Worm (Caenorhabditis elegans) whole organism, L4/young adult: ENCODE results near the gene C25D7.15.

ENCODE experiments used
- W03F9.2 ChIP-seq: fragments of 150-350 bp; optimal IDR thresholded peaks from 2 replicates; lab custom pipeline; 2014; ENCODE audit warnings: missing biosample characterization, missing genetic modification characterization
- dao-5 ChIP-seq: sonication (generic microtip); optimal IDR thresholded peaks from 2 replicates; lab custom pipeline; 2016; ENCODE audit warnings: missing genotype, missing genetic modification characterization, moderate library complexity, missing compliant biosample characterization
- him-1 ChIP-seq: sonication (generic microtip); optimal IDR thresholded peaks from 2 replicates; lab custom pipeline; 2016; ENCODE audit warnings: missing genotype, missing genetic modification reagents, missing genetic modification characterization, missing compliant biosample characterization

ce11 chrV:15056346-15056839 lies 3.2 kb upstream of the C25D7.15 start:
- TF ChIP-seq him-1 (no peak), W03F9.2 (no peak), dao-5 (tag; lab: Kevin White, UChicago) (no peak)
